Fruit fly (Drosophila melanogaster) whole organism, prepupa: ENCODE data around the gene CG4822.
A peak's percentile ranks its signal among the peaks of the same experiment; 100 is the strongest.

Source experiments
- Blimp-1 ChIP-seq: fragments of 200-800 bp; sonication (Bioruptor generic); optimal IDR thresholded peaks from 3 replicates; lab custom pipeline; 2017; ENCODE audit warnings: missing biosample characterization, missing genetic modification characterization, mild to moderate bottlenecking, moderate library complexity, missing genetic modification reagents
- CG10631 ChIP-seq: fragments of 200-800 bp; sonication (Bioruptor generic); optimal IDR thresholded peaks from 2 replicates; lab custom pipeline; 2016; ENCODE audit warnings: missing biosample characterization, missing genetic modification characterization
- CG10669 ChIP-seq: fragments of 200-800 bp; sonication (Bioruptor generic); optimal IDR thresholded peaks from 3 replicates; lab custom pipeline; 2018; ENCODE audit warnings: missing biosample characterization, mild to moderate bottlenecking, missing genetic modification characterization, moderate library complexity
- CG11294 ChIP-seq: fragments of 200-800 bp; sonication (Bioruptor generic); IDR thresholded peaks from 2 replicates; pipeline ENCODE4 v1.3.6; 2022; ENCODE audit warnings: missing biosample characterization, missing genetic modification characterization
- CG15336 ChIP-seq: fragments of 200-800 bp; sonication (Bioruptor generic); IDR thresholded peaks from 2 replicates; pipeline ENCODE4 v1.3.6; 2022; ENCODE audit warnings: missing biosample characterization, missing genetic modification characterization
- CG1621 ChIP-seq: fragments of 200-800 bp; sonication (Bioruptor generic); optimal IDR thresholded peaks from 3 replicates; lab custom pipeline; 2018; ENCODE audit warnings: missing biosample characterization, mild to moderate bottlenecking, missing genetic modification characterization
- CG16779 ChIP-seq: fragments of 200-800 bp; sonication (Bioruptor generic); optimal IDR thresholded peaks from 3 replicates; lab custom pipeline; 2017; ENCODE audit warnings: missing biosample characterization, mild to moderate bottlenecking, missing genetic modification characterization
- CG3032 ChIP-seq: fragments of 200-800 bp; optimal IDR thresholded peaks from 2 replicates; lab custom pipeline; 2019; ENCODE audit warnings: missing biosample characterization, mild to moderate bottlenecking, missing genetic modification characterization, moderate library complexity
- CG32006 ChIP-seq: fragments of 200-800 bp; sonication (Bioruptor generic); optimal IDR thresholded peaks from 3 replicates; lab custom pipeline; 2017; ENCODE audit warnings: missing biosample characterization, mild to moderate bottlenecking, missing genetic modification characterization
- CG4318 ChIP-seq: fragments of 200-800 bp; sonication (Bioruptor generic); optimal IDR thresholded peaks from 3 replicates; lab custom pipeline; 2017; ENCODE audit warnings: missing biosample characterization, mild to moderate bottlenecking, missing genetic modification characterization
- CG6854 ChIP-seq: fragments of 200-800 bp; sonication (Bioruptor generic); optimal IDR thresholded peaks from 2 replicates; lab custom pipeline; 2017; ENCODE audit warnings: missing biosample characterization, mild to moderate bottlenecking, missing genetic modification characterization
- CG8119 ChIP-seq: fragments of 200-800 bp; sonication (Bioruptor generic); IDR thresholded peaks from 3 replicates; pipeline ENCODE4 v1.3.6; 2022; ENCODE audit warnings: missing biosample characterization, missing genetic modification characterization
- CG8319 ChIP-seq: fragments of 200-800 bp; sonication (Bioruptor generic); optimal IDR thresholded peaks from 3 replicates; lab custom pipeline; 2016; ENCODE audit warnings: missing biosample characterization, missing genetic modification characterization
- CG8632 ChIP-seq: fragments of 200-800 bp; sonication (Bioruptor generic); optimal IDR thresholded peaks from 3 replicates; lab custom pipeline; 2016; ENCODE audit warnings: missing biosample characterization, missing genetic modification characterization
- Eip78C ChIP-seq: fragments of 200-800 bp; sonication (Bioruptor generic); peaks from one replicate; lab custom pipeline; 2016; ENCODE audit warnings: missing biosample characterization, missing genetic modification characterization
- Ets21C ChIP-seq: fragments of 200-800 bp; sonication (Bioruptor generic); optimal IDR thresholded peaks from 3 replicates; lab custom pipeline; 2016; ENCODE audit warnings: missing biosample characterization, missing genetic modification characterization
- Ets96B ChIP-seq: fragments of 200-800 bp; optimal IDR thresholded peaks from 2 replicates; lab custom pipeline; 2019; ENCODE audit warnings: missing biosample characterization, mild to moderate bottlenecking, missing genetic modification characterization, moderate library complexity
- Hr38 ChIP-seq: sonication (Bioruptor generic); optimal IDR thresholded peaks from 2 replicates; lab custom pipeline; 2016; ENCODE audit warnings: missing biosample characterization, missing genetic modification characterization
- OdsH ChIP-seq: fragments of 200-800 bp; sonication (Bioruptor generic); optimal IDR thresholded peaks from 3 replicates; lab custom pipeline; 2016; ENCODE audit warnings: missing biosample characterization, missing genetic modification characterization
- Sox102F ChIP-seq: fragments of 200-800 bp; sonication (Bioruptor generic); optimal IDR thresholded peaks from 2 replicates; lab custom pipeline; 2016; ENCODE audit warnings: missing biosample characterization, mild to moderate bottlenecking, missing genetic modification characterization
- Sox14 ChIP-seq: fragments of 200-800 bp; sonication (Bioruptor generic); optimal IDR thresholded peaks from 3 replicates; lab custom pipeline; 2016; ENCODE audit warnings: missing biosample characterization, missing genetic modification characterization
- acj6 ChIP-seq: fragments of 200-800 bp; sonication (Bioruptor generic); optimal IDR thresholded peaks from 3 replicates; lab custom pipeline; 2016; ENCODE audit warnings: missing biosample characterization, missing genetic modification characterization
- cyc ChIP-seq: fragments of 200-800 bp; sonication (Bioruptor generic); optimal IDR thresholded peaks from 3 replicates; lab custom pipeline; 2016; ENCODE audit warnings: missing biosample characterization, missing genetic modification characterization
- dac ChIP-seq: fragments of 200-800 bp; sonication (Bioruptor generic); optimal IDR thresholded peaks from 2 replicates; lab custom pipeline; 2017; ENCODE audit warnings: missing biosample characterization, mild to moderate bottlenecking, missing genetic modification characterization
- dsx ChIP-seq: fragments of 200-800 bp; optimal IDR thresholded peaks from 3 replicates; lab custom pipeline; 2019; ENCODE audit warnings: missing biosample characterization, mild to moderate bottlenecking, missing genetic modification characterization, moderate library complexity; ENCODE audit not compliant: poor library complexity, severe bottlenecking
- fd85E ChIP-seq: fragments of 200-800 bp; sonication (Bioruptor generic); optimal IDR thresholded peaks from 3 replicates; lab custom pipeline; 2016; ENCODE audit warnings: missing biosample characterization, missing genetic modification characterization
- fkh ChIP-seq: fragments of 200-800 bp; sonication (Bioruptor generic); optimal IDR thresholded peaks from 3 replicates; lab custom pipeline; 2017; ENCODE audit warnings: missing biosample characterization, mild to moderate bottlenecking, missing genetic modification characterization, moderate library complexity
- pdm3 ChIP-seq: fragments of 200-800 bp; sonication (Bioruptor generic); optimal IDR thresholded peaks from 3 replicates; lab custom pipeline; 2016; ENCODE audit warnings: missing biosample characterization, missing genetic modification characterization
- salr ChIP-seq, 2 experiments: fragments of 200-800 bp; sonication (Bioruptor generic); optimal IDR thresholded peaks; 3 replicates each; lab custom pipeline; 2016 to 2018; ENCODE audit warnings: missing biosample characterization in 2 of 2, missing genetic modification characterization in 2 of 2, mild to moderate bottlenecking in 1 of 2
- spab ChIP-seq: fragments of 200-800 bp; sonication (Bioruptor generic); optimal IDR thresholded peaks from 2 replicates; lab custom pipeline; 2017; ENCODE audit warnings: missing biosample characterization, mild to moderate bottlenecking, missing genetic modification characterization, missing genetic modification reagents
- ss ChIP-seq, 2 experiments: fragments of 200-800 bp; sonication (Bioruptor generic); optimal IDR thresholded peaks; 2 replicates in 1 of 2; 3 replicates in 1 of 2; lab custom pipeline; 2017 to 2018; ENCODE audit warnings: mild to moderate bottlenecking in 2 of 2, missing biosample characterization in 2 of 2, missing genetic modification characterization in 2 of 2, moderate library complexity in 1 of 2
- svp ChIP-seq: fragments of 200-800 bp; sonication (Bioruptor generic); peaks from one replicate; lab custom pipeline; 2016; ENCODE audit warnings: missing biosample characterization, missing genetic modification characterization
- topi ChIP-seq: fragments of 200-800 bp; sonication (Bioruptor generic); optimal IDR thresholded peaks from 3 replicates; lab custom pipeline; 2016; ENCODE audit warnings: missing biosample characterization, missing genetic modification characterization
- vri ChIP-seq: fragments of 200-800 bp; sonication (Bioruptor generic); optimal IDR thresholded peaks from 3 replicates; lab custom pipeline; 2016; ENCODE audit warnings: missing biosample characterization, mild to moderate bottlenecking, missing genetic modification characterization

CG4822 gene

dm6 chr2L:117750-118149, 3.8 kb downstream of the CG4822 start:
- TF ChIP-seq vri (GFP tag; lab: Kevin White, UChicago) (no peak), fkh (peak; percentile 60), topi (GFP tag; lab: Kevin White, UChicago) (no peak), Ets96B (tag; lab: Kevin White, UChicago) (no peak)
- TF ChIP-seq, all 60 proteins: peak for 1

- TF ChIP-seq CG10669 (GFP tag; lab: Kevin White, UChicago) (no peak), fd85E (no peak)
Observed at dm6 chr2L:116388-116787, 5.2 kb downstream of the CG4822 start, which contains the start of gene CG13694. Gene CG13694, minus strand, starts transcription at chr2L:116488.

- no peak for TF ChIP-seq salr (GFP tag; optimal IDR thresholded peaks at IDR 0.05; lab: Kevin White, UChicago)
- peak; percentile 21 for TF ChIP-seq svp (GFP tag; lab: Kevin White, UChicago)
- TF ChIP-seq topi (GFP tag; lab: Kevin White, UChicago), result no peak
- no peak for TF ChIP-seq acj6 (GFP tag; lab: Kevin White, UChicago)
- no peak for TF ChIP-seq Blimp-1
- TF ChIP-seq, all 60 proteins: peak for 1
Observed at dm6 chr2L:114429-114828, 7.1 kb downstream of the CG4822 start, which contains the start of gene ND-15. Gene ND-15, plus strand, starts transcription at chr2L:114726.

dm6 chr2L:110046-110445, 11.5 kb downstream of the CG4822 start:
- TF ChIP-seq CG10631 (GFP tag; lab: Kevin White, UChicago) (no peak), cyc (no peak), Eip78C (GFP tag; lab: Kevin White, UChicago) (no peak)
- TF ChIP-seq, all 60 proteins: peak for 0

- no peak for TF ChIP-seq Hr38
- TF ChIP-seq fd85E, result no peak
- no peak for TF ChIP-seq ss (GFP tag; optimal IDR thresholded peaks at IDR 0.05; lab: Kevin White, UChicago)
- TF ChIP-seq CG8319 (GFP tag; lab: Kevin White, UChicago), result no peak
- no peak for TF ChIP-seq vri (GFP tag; lab: Kevin White, UChicago)
- no peak for TF ChIP-seq Eip78C (GFP tag; lab: Kevin White, UChicago)
- TF ChIP-seq spab (GFP tag; lab: Kevin White, UChicago), result no peak
- TF ChIP-seq dsx (GFP tag; lab: Kevin White, UChicago), result no peak
- peak; percentile 68 for TF ChIP-seq svp (GFP tag; lab: Kevin White, UChicago)
- TF ChIP-seq CG1621 (tag; lab: Kevin White, UChicago), result peak; percentile 85
- TF ChIP-seq OdsH (GFP tag; lab: Kevin White, UChicago), result no peak
- TF ChIP-seq Sox14 (GFP tag; lab: Kevin White, UChicago), result no peak
- TF ChIP-seq salr (GFP tag; optimal IDR thresholded peaks at IDR 0.05; lab: Kevin White, UChicago), result no peak
- TF ChIP-seq CG11294, result no peak
- 0 out of 2 replicates have a peak, but pooled peaks have one; percentile 36 for TF ChIP-seq CG15336 (GFP tag; lab: Robert Waterston, UW)
- no peak for TF ChIP-seq CG8119
- TF ChIP-seq Ets21C (GFP tag; lab: Kevin White, UChicago), result no peak
- no peak for TF ChIP-seq CG16779 (tag; lab: Kevin White, UChicago)
- no peak for TF ChIP-seq CG10631 (GFP tag; lab: Kevin White, UChicago)
- no peak for TF ChIP-seq CG10669 (GFP tag; lab: Kevin White, UChicago)
- no peak for TF ChIP-seq CG4318 (GFP tag; lab: Kevin White, UChicago)
- TF ChIP-seq pdm3, result no peak
- peak; percentile 32 for TF ChIP-seq fkh
- TF ChIP-seq Sox102F (GFP tag; lab: Kevin White, UChicago), result no peak
- TF ChIP-seq CG3032, result no peak
- TF ChIP-seq CG32006 (GFP tag; lab: Kevin White, UChicago), result no peak
- TF ChIP-seq CG6854 (GFP tag; lab: Kevin White, UChicago), result no peak
- TF ChIP-seq CG8632, result no peak
- TF ChIP-seq dac, result no peak
- TF ChIP-seq Blimp-1, result no peak
Observed at dm6 chr2L:109098-109799, 12.3 kb downstream of the CG4822 start.
